Fruit fly (Drosophila melanogaster) whole organism, embryonic: ENCODE measurements around the gene Cnep1r2.

Experiments
- Antp ChIP-seq: fragments of 200-800 bp; sonication (Bioruptor generic); optimal IDR thresholded peaks from 3 replicates; lab custom pipeline; 2016; ENCODE audit warnings: missing biosample characterization, missing genetic modification characterization
- Atf3 ChIP-seq: fragments of 200-800 bp; sonication (Bioruptor generic); optimal IDR thresholded peaks from 3 replicates; lab custom pipeline; 2016; ENCODE audit warnings: missing biosample characterization, missing genetic modification characterization
- CG10321 ChIP-seq: fragments of 200-800 bp; sonication (Bioruptor generic); IDR thresholded peaks from 2 replicates; pipeline ENCODE4 v1.3.6; 2022; ENCODE audit warnings: missing biosample characterization, missing genetic modification characterization
- CG10366 ChIP-seq: fragments of 200-800 bp; sonication (Bioruptor generic); IDR thresholded peaks from 2 replicates; pipeline ENCODE4 v1.3.6; 2022; ENCODE audit warnings: missing biosample characterization, missing genetic modification characterization
- CG11247 ChIP-seq: fragments of 200-800 bp; sonication (Bioruptor generic); IDR thresholded peaks from 2 replicates; pipeline ENCODE4 v1.3.6; 2022; ENCODE audit warnings: missing biosample characterization, missing genetic modification characterization
- CG12942 ChIP-seq: fragments of 200-800 bp; sonication (Bioruptor generic); optimal IDR thresholded peaks from 3 replicates; lab custom pipeline; 2016; ENCODE audit warnings: missing biosample characterization, missing genetic modification characterization
- CG13624 ChIP-seq: fragments of 200-800 bp; sonication (Bioruptor generic); optimal IDR thresholded peaks from 2 replicates; lab custom pipeline; 2016; ENCODE audit warnings: missing biosample characterization, missing genetic modification characterization
- CG14860 ChIP-seq: fragments of 200-800 bp; sonication (Bioruptor generic); IDR thresholded peaks from 3 replicates; pipeline ENCODE4 v1.3.6; 2022; ENCODE audit warnings: missing biosample characterization, missing genetic modification characterization; ENCODE audit not compliant: partially characterized antibody
- CG16813 ChIP-seq: fragments of 200-800 bp; sonication (Bioruptor generic); IDR thresholded peaks from 3 replicates; pipeline ENCODE4 v1.3.6; 2022; ENCODE audit warnings: missing biosample characterization, missing genetic modification characterization; ENCODE audit not compliant: partially characterized antibody
- CG17361 ChIP-seq: fragments of 200-800 bp; sonication (Bioruptor generic); IDR thresholded peaks from 3 replicates; pipeline ENCODE4 v1.3.6; 2022; ENCODE audit warnings: missing biosample characterization, missing genetic modification characterization
- CG18262 ChIP-seq: fragments of 200-800 bp; optimal IDR thresholded peaks from 3 replicates; lab custom pipeline; 2019; ENCODE audit warnings: missing biosample characterization, mild to moderate bottlenecking, missing genetic modification characterization, moderate library complexity
- CG18599 ChIP-seq: fragments of 200-800 bp; sonication (Bioruptor generic); optimal IDR thresholded peaks from 3 replicates; lab custom pipeline; 2017; ENCODE audit warnings: missing biosample characterization, missing genetic modification characterization, mild to moderate bottlenecking, moderate library complexity, missing genetic modification reagents
- CG2199 ChIP-seq: fragments of 200-800 bp; sonication (Bioruptor generic); IDR thresholded peaks from 3 replicates; pipeline ENCODE4 v1.3.6; 2022; ENCODE audit warnings: missing biosample characterization, missing genetic modification characterization
- CG30020 ChIP-seq: fragments of 200-800 bp; optimal IDR thresholded peaks from 2 replicates; lab custom pipeline; 2019; ENCODE audit warnings: missing biosample characterization, mild to moderate bottlenecking, missing genetic modification characterization, moderate library complexity
- CG3838 ChIP-seq: fragments of 200-800 bp; sonication (Bioruptor generic); optimal IDR thresholded peaks from 3 replicates; lab custom pipeline; 2016; ENCODE audit warnings: missing biosample characterization, missing genetic modification characterization
- CG4404 ChIP-seq: fragments of 200-800 bp; sonication (Bioruptor generic); IDR thresholded peaks from 2 replicates; pipeline ENCODE4 v1.3.6; 2022; ENCODE audit warnings: missing biosample characterization, missing genetic modification characterization
- CG4820 ChIP-seq: fragments of 200-800 bp; sonication (Bioruptor generic); optimal IDR thresholded peaks from 3 replicates; lab custom pipeline; 2016; ENCODE audit warnings: missing biosample characterization, missing genetic modification characterization
- CG6683 ChIP-seq: fragments of 200-800 bp; sonication (Bioruptor generic); optimal IDR thresholded peaks from 2 replicates; lab custom pipeline; 2017; ENCODE audit warnings: missing biosample characterization, mild to moderate bottlenecking, missing genetic modification characterization, missing genetic modification reagents
- CG7271 ChIP-seq: fragments of 200-800 bp; sonication (Bioruptor generic); optimal IDR thresholded peaks from 2 replicates; lab custom pipeline; 2018; ENCODE audit warnings: missing biosample characterization, mild to moderate bottlenecking, missing genetic modification characterization, moderate library complexity
- CG9797 ChIP-seq: fragments of 200-800 bp; sonication (Bioruptor generic); optimal IDR thresholded peaks from 3 replicates; lab custom pipeline; 2018; ENCODE audit warnings: missing biosample characterization, mild to moderate bottlenecking, missing genetic modification characterization
- Dad ChIP-seq: fragments of 200-800 bp; sonication (Bioruptor generic); optimal IDR thresholded peaks from 3 replicates; lab custom pipeline; 2016; ENCODE audit warnings: missing biosample characterization, missing genetic modification characterization
- Deaf1 ChIP-seq: fragments of 200-800 bp; optimal IDR thresholded peaks from 3 replicates; lab custom pipeline; 2019; ENCODE audit warnings: missing biosample characterization, mild to moderate bottlenecking, missing genetic modification characterization, moderate library complexity
- Fer3 ChIP-seq: fragments of 200-800 bp; sonication (Bioruptor generic); optimal IDR thresholded peaks from 2 replicates; lab custom pipeline; 2018; ENCODE audit warnings: missing biosample characterization, mild to moderate bottlenecking, missing genetic modification characterization, moderate library complexity
- Kr ChIP-seq: fragments of 200-800 bp; sonication (Bioruptor generic); optimal IDR thresholded peaks from 2 replicates; lab custom pipeline; 2017; ENCODE audit warnings: missing biosample characterization, mild to moderate bottlenecking, missing genetic modification characterization
- MTF-1 ChIP-seq: fragments of 200-800 bp; sonication (Bioruptor generic); optimal IDR thresholded peaks from 2 replicates; lab custom pipeline; 2018; ENCODE audit warnings: missing biosample characterization, mild to moderate bottlenecking, missing genetic modification characterization, borderline replicate concordance
- NC2α ChIP-seq: fragments of 200-800 bp; sonication (Bioruptor generic); optimal IDR thresholded peaks from 2 replicates; lab custom pipeline; 2016; ENCODE audit warnings: missing biosample characterization, missing genetic modification characterization
- Side ChIP-seq: fragments of 200-800 bp; sonication (Bioruptor generic); optimal IDR thresholded peaks from 2 replicates; lab custom pipeline; 2016; ENCODE audit warnings: missing biosample characterization, missing genetic modification characterization
- Six4 ChIP-seq: fragments of 200-800 bp; sonication (Bioruptor generic); optimal IDR thresholded peaks from 2 replicates; lab custom pipeline; 2016; ENCODE audit warnings: missing biosample characterization, missing genetic modification characterization
- Ssrp ChIP-seq: fragments of 200-800 bp; sonication (Bioruptor generic); optimal IDR thresholded peaks from 2 replicates; lab custom pipeline; 2018; ENCODE audit warnings: missing biosample characterization, mild to moderate bottlenecking, missing genetic modification characterization, moderate library complexity
- ap ChIP-seq: fragments of 200-800 bp; sonication (Bioruptor generic); IDR thresholded peaks from 2 replicates; pipeline ENCODE4 v1.3.6; 2022; ENCODE audit warnings: missing biosample characterization, missing genetic modification characterization
- ase ChIP-seq: fragments of 200-800 bp; sonication (Bioruptor generic); IDR thresholded peaks from 3 replicates; pipeline ENCODE4 v1.3.6; 2022; ENCODE audit warnings: missing biosample characterization, missing genetic modification characterization
- btn ChIP-seq: fragments of 200-800 bp; sonication (Bioruptor generic); optimal IDR thresholded peaks from 2 replicates; lab custom pipeline; 2016; ENCODE audit warnings: missing biosample characterization, missing genetic modification characterization
- corto ChIP-seq: fragments of 200-800 bp; sonication (Bioruptor generic); optimal IDR thresholded peaks from 2 replicates; lab custom pipeline; 2016; ENCODE audit warnings: missing biosample characterization, mild to moderate bottlenecking, missing genetic modification characterization, moderate library complexity
- croc ChIP-seq: fragments of 200-800 bp; sonication (Bioruptor generic); conservative IDR thresholded peaks from 3 replicates; pipeline ENCODE4 v1.3.6; 2022; ENCODE audit warnings: missing biosample characterization, missing genetic modification characterization
- eyg ChIP-seq: fragments of 200-800 bp; sonication (Bioruptor generic); optimal IDR thresholded peaks from 3 replicates; lab custom pipeline; 2016; ENCODE audit warnings: missing biosample characterization, missing genetic modification characterization
- fd64A ChIP-seq: fragments of 200-800 bp; sonication (Bioruptor generic); optimal IDR thresholded peaks from 3 replicates; lab custom pipeline; 2018; ENCODE audit warnings: missing biosample characterization, mild to moderate bottlenecking, missing genetic modification characterization
- gce ChIP-seq: fragments of 200-800 bp; sonication (Bioruptor generic); IDR thresholded peaks from 3 replicates; pipeline ENCODE4 v1.3.6; 2022; ENCODE audit warnings: missing biosample characterization, missing genetic modification characterization
- jigr1 ChIP-seq: fragments of 200-800 bp; sonication (Bioruptor generic); IDR thresholded peaks from 3 replicates; pipeline ENCODE4 v1.3.6; 2022; ENCODE audit warnings: missing biosample characterization, missing genetic modification characterization
- luna ChIP-seq: fragments of 200-800 bp; sonication (Bioruptor generic); optimal IDR thresholded peaks from 2 replicates; lab custom pipeline; 2016; ENCODE audit warnings: missing biosample characterization, missing genetic modification characterization
- mld ChIP-seq: fragments of 200-800 bp; sonication (Bioruptor generic); IDR thresholded peaks from 3 replicates; pipeline ENCODE4 v1.3.6; 2022; ENCODE audit warnings: missing biosample characterization, missing genetic modification characterization; ENCODE audit not compliant: partially characterized antibody
- nau ChIP-seq: fragments of 200-800 bp; sonication (Bioruptor generic); optimal IDR thresholded peaks from 3 replicates; lab custom pipeline; 2017; ENCODE audit warnings: missing biosample characterization, mild to moderate bottlenecking, missing genetic modification characterization, missing genetic modification reagents
- oc ChIP-seq: fragments of 200-800 bp; sonication (Bioruptor generic); optimal IDR thresholded peaks from 2 replicates; lab custom pipeline; 2018; ENCODE audit warnings: missing biosample characterization, mild to moderate bottlenecking, missing genetic modification characterization, moderate library complexity
- otp ChIP-seq: fragments of 200-800 bp; sonication (Bioruptor generic); IDR thresholded peaks from 3 replicates; pipeline ENCODE4, ENCODE4 v1.3.6; 2022; ENCODE audit warnings: missing biosample characterization, missing genetic modification characterization
- ro ChIP-seq: fragments of 200-800 bp; sonication (Bioruptor generic); IDR thresholded peaks from 2 replicates; pipeline ENCODE4 v1.3.6; 2022; ENCODE audit warnings: missing biosample characterization, missing genetic modification characterization
- slou ChIP-seq: fragments of 200-800 bp; sonication (Bioruptor generic); optimal IDR thresholded peaks from 3 replicates; lab custom pipeline; 2016; ENCODE audit warnings: missing biosample characterization, missing genetic modification characterization
- ssp ChIP-seq: fragments of 200-800 bp; sonication (Bioruptor generic); IDR thresholded peaks from 2 replicates; pipeline ENCODE4 v1.3.6; 2022; ENCODE audit warnings: missing biosample characterization, missing genetic modification characterization
- stwl ChIP-seq: fragments of 200-800 bp; sonication (Bioruptor generic); optimal IDR thresholded peaks from 3 replicates; lab custom pipeline; 2018; ENCODE audit warnings: missing biosample characterization, mild to moderate bottlenecking, missing genetic modification characterization, moderate library complexity
- twi ChIP-seq: fragments of 200-800 bp; optimal IDR thresholded peaks from 2 replicates; lab custom pipeline; 2019; ENCODE audit warnings: missing biosample characterization, mild to moderate bottlenecking, missing genetic modification characterization, moderate library complexity
- unc-4 ChIP-seq: fragments of 200-800 bp; sonication (Bioruptor generic); IDR thresholded peaks from 2 replicates; pipeline ENCODE4 v1.3.6; 2022; ENCODE audit warnings: missing biosample characterization, missing genetic modification characterization; ENCODE audit not compliant: partially characterized antibody
- zf30C ChIP-seq: fragments of 200-800 bp; sonication (Bioruptor generic); optimal IDR thresholded peaks from 3 replicates; lab custom pipeline; 2018; ENCODE audit warnings: missing biosample characterization, mild to moderate bottlenecking, missing genetic modification characterization

The Cnep1r2 gene

DNA sequence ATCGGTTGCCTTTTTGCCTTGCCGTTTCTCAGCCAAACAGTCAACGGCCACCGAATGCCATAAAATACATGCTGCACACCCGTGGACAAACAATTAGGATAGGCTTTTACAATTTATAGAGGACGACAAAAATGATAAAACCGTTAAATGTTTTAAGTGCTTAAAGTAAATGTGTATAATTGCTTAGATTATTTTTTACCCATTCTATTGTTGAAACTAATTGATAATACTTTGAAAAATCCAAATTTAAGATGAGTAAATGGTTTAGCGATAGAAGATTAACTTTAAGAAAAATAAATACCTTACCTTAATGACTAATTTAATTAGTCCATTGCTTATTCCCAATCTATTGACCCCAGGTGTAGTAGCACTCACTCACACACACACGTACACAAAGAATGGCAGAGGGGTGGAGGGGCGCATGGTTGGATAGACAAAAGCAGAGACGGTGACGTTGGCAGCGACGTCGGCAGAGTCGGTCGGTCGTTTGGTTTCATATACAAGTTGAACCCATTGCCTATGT lies 40.7 kb downstream of the Cnep1r2 start (continued):
- TF ChIP-seq CG18262 (tag; lab: Kevin White, UChicago) (peak; percentile 99), stwl (tag; lab: Kevin White, UChicago) (peak; percentile 17), CG4404 (GFP tag; lab: Robert Waterston, UW) (peak; percentile 92), Kr (GFP tag; lab: Kevin White, UChicago) (no peak), CG12942 (GFP tag; lab: Kevin White, UChicago) (peak; percentile 80), Antp (peak; percentile 83), CG14860 (GFP tag; lab: Robert Waterston, UW) (no peak), Atf3 (peak; percentile 79), luna (GFP tag; lab: Kevin White, UChicago) (peak; percentile 20), CG18599 (GFP tag; lab: Kevin White, UChicago) (peak; percentile 97), CG2199 (GFP tag; lab: Robert Waterston, UW) (peak; percentile 89; the same call in 1 of the 3 replicates), slou (GFP tag; lab: Kevin White, UChicago) (peak; percentile 72), btn (peak; percentile 66), twi (tag; lab: Kevin White, UChicago) (peak; percentile 87), corto (no peak), nau (peak; percentile 95), ase (peak; percentile 92), CG4820 (peak; percentile 86), fd64A (peak; percentile 82), CG17361 (GFP tag; lab: Robert Waterston, UW) (peak; percentile 96), CG13624 (GFP tag; lab: Kevin White, UChicago) (peak; percentile 91), CG16813 (no peak), Side (GFP tag; lab: Kevin White, UChicago) (peak; percentile 94), CG6683 (GFP tag; lab: Kevin White, UChicago) (peak; percentile 92), Six4 (peak; percentile 90), NC2α (GFP tag; lab: Kevin White, UChicago) (peak; percentile 88), mld (no peak), oc (tag; lab: Kevin White, UChicago) (peak; percentile 92), ap (GFP tag; lab: Robert Waterston, UW) (peak; percentile 93), croc (peak; percentile 90), ro (GFP tag; lab: Robert Waterston, UW) (peak; percentile 93; the same call in 1 of the 2 replicates), Deaf1 (tag; lab: Kevin White, UChicago) (peak; percentile 81), eyg (GFP tag; lab: Kevin White, UChicago) (peak; percentile 76), Ssrp (tag; lab: Kevin White, UChicago) (peak; percentile 91), gce (peak; percentile 82), Dad (GFP tag; lab: Kevin White, UChicago) (peak; percentile 89), ssp (GFP tag; lab: Robert Waterston, UW) (peak; percentile 85), CG7271 (tag; lab: Kevin White, UChicago) (no peak), CG10366 (GFP tag; lab: Robert Waterston, UW) (peak; percentile 90), Fer3 (tag; lab: Kevin White, UChicago) (peak; percentile 90), CG9797 (peak; percentile 42), CG3838 (GFP tag; lab: Kevin White, UChicago) (peak; percentile 89), MTF-1 (peak; percentile 70), zf30C (no peak), CG10321 (peak; percentile 71), otp (GFP tag; lab: Robert Waterston, UW) (peak; percentile 76), jigr1 (GFP tag; lab: Robert Waterston, UW) (peak; percentile 92), unc-4 (no peak), CG11247 (GFP tag; lab: Robert Waterston, UW) (peak; percentile 83), CG30020 (tag; lab: Kevin White, UChicago) (peak; percentile 83)
